Fruit fly (Drosophila melanogaster) whole organism, pupa: Measurements from ENCODE around the gene CG46383.

Source experiments
- CG12605 ChIP-seq: fragments of 200-800 bp; sonication (Bioruptor generic); IDR thresholded peaks from 2 replicates; pipeline ENCODE4 v1.3.6; 2022; ENCODE audit warnings: missing biosample characterization, missing genetic modification characterization
- CG34367 ChIP-seq: fragments of 200-800 bp; sonication (Bioruptor generic); optimal IDR thresholded peaks from 2 replicates; lab custom pipeline; 2018; ENCODE audit warnings: missing biosample characterization, mild to moderate bottlenecking, missing genetic modification characterization

DNA sequence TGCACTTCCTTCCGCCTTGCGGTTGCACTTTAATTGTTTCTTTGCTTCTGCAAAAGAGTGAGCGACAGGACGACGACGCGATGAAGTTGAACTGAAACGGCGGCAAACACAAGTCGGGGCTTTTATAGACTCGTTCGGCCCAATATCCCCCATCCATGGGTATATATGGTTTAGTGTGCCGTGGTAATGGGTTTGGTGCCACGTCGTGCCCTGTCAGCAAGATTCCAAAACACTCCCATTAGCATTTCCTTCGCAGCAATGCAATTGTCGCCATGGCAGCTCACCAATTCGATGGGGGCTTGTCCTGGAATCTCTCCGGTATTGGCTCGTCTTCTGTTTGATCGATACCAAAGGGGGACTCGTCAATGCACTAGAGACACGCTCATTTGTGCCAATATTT is 32.8 kb downstream of the CG46383 start, which contains the start of gene CG45105:
- TF ChIP-seq CG34367 (tag; lab: Kevin White, UChicago), result no peak
- TF ChIP-seq CG12605 (GFP tag; lab: Robert Waterston, UW), result no peak
